Worm (Caenorhabditis elegans): ENCODE data around the gene ltah-1.2.

The ltah-1.2 gene

DNA sequence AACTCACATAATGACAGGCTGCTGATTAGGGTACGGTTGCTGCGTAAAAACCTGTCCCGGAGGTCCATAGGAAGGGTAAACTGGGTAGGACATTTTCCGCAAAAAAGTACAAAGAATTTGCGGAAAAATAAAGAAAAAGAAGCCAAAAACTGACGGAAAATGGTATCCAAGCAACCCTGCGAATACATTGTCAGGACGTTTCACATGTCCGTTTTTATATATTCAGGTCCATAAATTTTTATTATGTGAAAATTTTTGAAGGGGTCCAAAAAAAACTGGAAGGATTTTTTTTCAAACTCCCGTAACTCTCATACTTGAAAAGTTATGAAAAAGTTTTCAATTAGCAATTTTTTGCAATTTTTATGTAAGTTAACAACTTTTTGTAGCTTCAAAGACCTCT lies 29.3 kb upstream of the ltah-1.2 start, which contains the start of gene CC8.3 (continued):
- TF ChIP-seq ceh-100 (GFP tag; IDR thresholded peaks at IDR 0.05), result no peak

- TF ChIP-seq rec-8 (tag; optimal IDR thresholded peaks at IDR 0.05) (no peak), zfh-2 (GFP tag; conservative IDR thresholded peaks at IDR 0.05) (peak; percentile 90), egrh-3 (GFP tag; IDR thresholded peaks at IDR 0.05) (peak; percentile 35; the same call in 1 of the 2 replicates)
Measured at ce11 chrIV:3638250-3638926, 25.5 kb upstream of the ltah-1.2 start.

- TF ChIP-seq hmg-20 (GFP tag; IDR thresholded peaks at IDR 0.05) (0 out of 2 replicates have a peak, but pooled peaks have one; percentile 2), nhr-80 (tag; optimal IDR thresholded peaks at IDR 0.05) (peak; percentile 34), gei-17 (GFP tag; optimal IDR thresholded peaks at IDR 0.05) (peak; percentile 57), tbp1 (GFP tag; optimal IDR thresholded peaks at IDR 0.05) (peak; percentile 20), C06A6.2 (GFP tag; conservative IDR thresholded peaks at IDR 0.05) (no peak), nfyb-1 (GFP tag; IDR thresholded peaks at IDR 0.05) (peak; percentile 76), egl-44 (GFP tag; IDR thresholded peaks at IDR 0.05) (0 out of 2 replicates have a peak, but pooled peaks have one; percentile 39), lin-54 (GFP tag; optimal IDR thresholded peaks at IDR 0.05) (peak; percentile 29), ceh-100 (GFP tag; IDR thresholded peaks at IDR 0.05) (peak; percentile 15; the same call in 1 of the 2 replicates), pha-4 (tag; optimal IDR thresholded peaks at IDR 0.05) (no peak), sptf-2 (GFP tag; optimal IDR thresholded peaks at IDR 0.05) (peak; percentile 15), K11D2.4 (GFP tag; IDR thresholded peaks at IDR 0.05) (peak; percentile 48; the same call in 1 of the 2 replicates), ceh-27 (GFP tag; optimal IDR thresholded peaks at IDR 0.05) (peak; percentile 53), egrh-3 (GFP tag; IDR thresholded peaks at IDR 0.05) (peak; percentile 97), pbrm-1 (GFP tag; IDR thresholded peaks at IDR 0.05) (peak; percentile 58; the same call in 1 of the 2 replicates), let-526 (GFP tag; IDR thresholded peaks at IDR 0.05) (peak; percentile 52; the same call in 1 of the 2 replicates), zim-3 (tag; optimal IDR thresholded peaks at IDR 0.05) (no peak), ztf-18 (tag; optimal IDR thresholded peaks at IDR 0.05) (peak; percentile 23), C17E4.6 (GFP tag; IDR thresholded peaks at IDR 0.05) (peak; percentile 6; the same call in 1 of the 2 replicates), lin-40 (tag; optimal IDR thresholded peaks at IDR 0.05) (peak; percentile 70), die-1 (tag; optimal IDR thresholded peaks at IDR 0.05) (peak; percentile 29), cebp-2 (GFP tag; IDR thresholded peaks at IDR 0.05) (peak; percentile 91), B0035.1 (tag; optimal IDR thresholded peaks at IDR 0.05) (peak; percentile 12), B0336.3 (GFP tag; IDR thresholded peaks at IDR 0.05) (peak; percentile 83; the same call in 1 of the 2 replicates), F52B5.7 (tag; optimal IDR thresholded peaks at IDR 0.05) (peak; percentile 10), hmg-1.2 (GFP tag; IDR thresholded peaks at IDR 0.05) (peak; percentile 75), chd-7 (tag; optimal IDR thresholded peaks at IDR 0.05) (no peak), F33H1.4 (GFP tag; IDR thresholded peaks at IDR 0.05) (no peak), snpc-4 (GFP tag; optimal IDR thresholded peaks at IDR 0.05) (no peak), snpc-4 (tag; optimal IDR thresholded peaks at IDR 0.05) (peak in 2 of 4 experiments; percentile 42 to 55), hsf-1 (GFP tag; IDR thresholded peaks at IDR 0.05) (no peak), ztf-26 (tag; optimal IDR thresholded peaks at IDR 0.05) (peak; percentile 47), K12H6.12 (tag; optimal IDR thresholded peaks at IDR 0.05) (peak; percentile 62), let-607 (tag; optimal IDR thresholded peaks at IDR 0.05) (peak in 1 of 2 experiments; percentile 13), rec-8 (tag; optimal IDR thresholded peaks at IDR 0.05) (no peak), bed-2 (GFP tag; IDR thresholded peaks at IDR 0.05) (no peak), attf-3 (GFP tag; conservative IDR thresholded peaks at IDR 0.05) (0 out of 2 replicates have a peak, but pooled peaks have one; percentile 10), attf-6 (GFP tag; IDR thresholded peaks at IDR 0.05) (no peak), Y95B8A.8 (GFP tag; IDR thresholded peaks at IDR 0.05) (no peak), dox-1 (GFP tag; IDR thresholded peaks at IDR 0.05) (peak; percentile 76; the same call in 1 of the 2 replicates), mel-28 (tag; optimal IDR thresholded peaks at IDR 0.05; ENCODE audit: borderline replicate concordance) (peak; percentile 57)
Measured at ce11 chrIV:3636528-3637129, 23.8 kb upstream of the ltah-1.2 start, which contains the start of gene madf-9. Gene madf-9, plus strand, starts transcription at chrIV:3637079.

Measured in whole organism, young adult.